Fruit fly (Drosophila melanogaster) whole organism, embryonic: ENCODE data around the gene CG12112.

ENCODE experiments used
- Ada2b ChIP-seq: fragments of 200-800 bp; sonication (Bioruptor generic); IDR thresholded peaks from 2 replicates; pipeline ENCODE4 v1.3.6; 2022; ENCODE audit warnings: missing biosample characterization, missing genetic modification characterization
- C15 ChIP-seq: fragments of 200-800 bp; sonication (Bioruptor generic); IDR thresholded peaks from 3 replicates; pipeline ENCODE4 v1.3.6; 2022; ENCODE audit warnings: missing biosample characterization, missing genetic modification characterization
- CG13123 ChIP-seq: fragments of 200-800 bp; sonication (Bioruptor generic); optimal IDR thresholded peaks from 2 replicates; lab custom pipeline; 2016; ENCODE audit warnings: missing biosample characterization, missing genetic modification characterization
- CG13775 ChIP-seq: fragments of 200-800 bp; sonication (Bioruptor generic); optimal IDR thresholded peaks from 3 replicates; lab custom pipeline; 2017; ENCODE audit warnings: missing biosample characterization, mild to moderate bottlenecking, missing genetic modification characterization
- CG14965 ChIP-seq: fragments of 200-800 bp; sonication (Bioruptor generic); optimal IDR thresholded peaks from 2 replicates; lab custom pipeline; 2016; ENCODE audit warnings: missing biosample characterization, missing genetic modification characterization, borderline replicate concordance
- CG15073 ChIP-seq: fragments of 200-800 bp; sonication (Bioruptor generic); optimal IDR thresholded peaks from 2 replicates; lab custom pipeline; 2016; ENCODE audit warnings: missing biosample characterization, missing genetic modification characterization
- CG1603 ChIP-seq: fragments of 200-800 bp; sonication (Bioruptor generic); optimal IDR thresholded peaks from 2 replicates; lab custom pipeline; 2019; ENCODE audit warnings: missing biosample characterization, mild to moderate bottlenecking, missing genetic modification characterization, moderate library complexity
- CG17359 ChIP-seq: fragments of 200-800 bp; sonication (Bioruptor generic); optimal IDR thresholded peaks from 3 replicates; lab custom pipeline; 2018; ENCODE audit warnings: missing biosample characterization, mild to moderate bottlenecking, missing genetic modification characterization, moderate library complexity
- CG18476 ChIP-seq: fragments of 200-800 bp; sonication (Bioruptor generic); optimal IDR thresholded peaks from 2 replicates; lab custom pipeline; 2016; ENCODE audit warnings: missing biosample characterization, mild to moderate bottlenecking, missing genetic modification characterization
- CG3065 ChIP-seq: fragments of 200-800 bp; sonication (Bioruptor generic); optimal IDR thresholded peaks from 2 replicates; lab custom pipeline; 2016; ENCODE audit warnings: missing biosample characterization, missing genetic modification characterization
- CG43689 ChIP-seq: fragments of 200-800 bp; sonication (Bioruptor generic); IDR thresholded peaks from 2 replicates; pipeline ENCODE4 v1.3.6; 2022; ENCODE audit warnings: missing biosample characterization, missing genetic modification characterization
- CG5953 ChIP-seq: fragments of 200-800 bp; sonication (Bioruptor generic); IDR thresholded peaks from 2 replicates; pipeline ENCODE4 v1.3.6; 2022; ENCODE audit warnings: missing biosample characterization, missing genetic modification characterization
- CG6791 ChIP-seq: fragments of 200-800 bp; sonication (Bioruptor generic); IDR thresholded peaks from 3 replicates; pipeline ENCODE4 v1.3.6; 2022; ENCODE audit warnings: missing biosample characterization, missing genetic modification characterization; ENCODE audit not compliant: partially characterized antibody
- CG8388 ChIP-seq: fragments of 200-800 bp; sonication (Bioruptor generic); optimal IDR thresholded peaks from 2 replicates; lab custom pipeline; 2019; ENCODE audit warnings: missing biosample characterization, mild to moderate bottlenecking, missing genetic modification characterization, moderate library complexity
- CG8478 ChIP-seq: fragments of >200 bp; optimal IDR thresholded peaks from 2 replicates; lab custom pipeline; 2018
- CG8924 ChIP-seq: fragments of 200-800 bp; optimal IDR thresholded peaks from 3 replicates; lab custom pipeline; 2019; ENCODE audit warnings: missing biosample characterization, mild to moderate bottlenecking, missing genetic modification characterization, moderate library complexity
- CG9727 ChIP-seq: fragments of 200-800 bp; sonication (Bioruptor generic); optimal IDR thresholded peaks from 3 replicates; lab custom pipeline; 2017; ENCODE audit warnings: missing biosample characterization, mild to moderate bottlenecking, missing genetic modification characterization
- CG9817 ChIP-seq: fragments of 200-800 bp; sonication (Bioruptor generic); optimal IDR thresholded peaks from 2 replicates; lab custom pipeline; 2018; ENCODE audit warnings: missing biosample characterization, mild to moderate bottlenecking, missing genetic modification characterization, moderate library complexity
- Eip74EF ChIP-seq, 2 experiments: fragments of 200-800 bp in 1 of 2; fragments of >200 bp in 1 of 2; sonication (Bioruptor generic) in 1 of 2; optimal IDR thresholded peaks; 2 replicates each; lab custom pipeline; 2017 to 2019; ENCODE audit warnings: missing biosample characterization in 2 of 2, missing genetic modification characterization in 2 of 2, mild to moderate bottlenecking in 1 of 2, moderate library complexity in 1 of 2
- Ets65A ChIP-seq: fragments of 200-800 bp; sonication (Bioruptor generic); peaks from one replicate; lab custom pipeline; 2016; ENCODE audit warnings: missing biosample characterization, missing genetic modification characterization
- Gsc ChIP-seq: fragments of 200-800 bp; sonication (Bioruptor generic); IDR thresholded peaks from 2 replicates; pipeline ENCODE4 v1.3.6; 2022; ENCODE audit warnings: missing biosample characterization, missing genetic modification characterization
- HHEX ChIP-seq: fragments of 200-800 bp; sonication (Bioruptor generic); optimal IDR thresholded peaks from 3 replicates; lab custom pipeline; 2017; ENCODE audit warnings: missing biosample characterization, mild to moderate bottlenecking, missing genetic modification characterization, missing genetic modification reagents
- Hr78 ChIP-seq, 2 experiments: fragments of 200-800 bp in 1 of 2; fragments of >200 bp in 1 of 2; sonication (Bioruptor generic) in 1 of 2; optimal IDR thresholded peaks; 2 replicates each; lab custom pipeline; 2017 to 2019; ENCODE audit warnings: missing biosample characterization in 2 of 2, missing genetic modification characterization in 2 of 2, mild to moderate bottlenecking in 1 of 2, moderate library complexity in 1 of 2
- Med ChIP-seq: fragments of 200-800 bp; sonication (Bioruptor generic); peaks from one replicate; lab custom pipeline; 2016; ENCODE audit warnings: missing biosample characterization, missing genetic modification characterization, mild to moderate bottlenecking, inconsistent platforms, moderate library complexity
- Pdp1 ChIP-seq, 2 experiments: fragments of 200-800 bp; sonication (Bioruptor generic); optimal IDR thresholded peaks; 3 replicates each; lab custom pipeline; 2016; ENCODE audit warnings: missing biosample characterization in 2 of 2, missing genetic modification characterization in 2 of 2, mild to moderate bottlenecking in 1 of 2, moderate library complexity in 1 of 2
- Sox100B ChIP-seq: fragments of 200-800 bp; sonication (Bioruptor generic); optimal IDR thresholded peaks from 3 replicates; lab custom pipeline; 2018; ENCODE audit warnings: missing biosample characterization, mild to moderate bottlenecking, missing genetic modification characterization
- ap ChIP-seq: fragments of 200-800 bp; sonication (Bioruptor generic); IDR thresholded peaks from 2 replicates; pipeline ENCODE4 v1.3.6; 2022; ENCODE audit warnings: missing biosample characterization, missing genetic modification characterization
- cato ChIP-seq: fragments of 200-800 bp; sonication (Bioruptor generic); optimal IDR thresholded peaks from 2 replicates; lab custom pipeline; 2016; ENCODE audit warnings: missing biosample characterization, missing genetic modification characterization, borderline replicate concordance
- cg ChIP-seq: fragments of 200-800 bp; sonication (Bioruptor generic); optimal IDR thresholded peaks from 3 replicates; lab custom pipeline; 2019; ENCODE audit warnings: missing biosample characterization, mild to moderate bottlenecking, missing genetic modification characterization, moderate library complexity
- chinmo ChIP-seq: fragments of 200-800 bp; sonication (Bioruptor generic); IDR thresholded peaks from 4 replicates; pipeline ENCODE4 v1.3.6; 2022; ENCODE audit warnings: missing biosample characterization, missing genetic modification characterization; ENCODE audit not compliant: partially characterized antibody
- chn ChIP-seq: fragments of 200-800 bp; sonication (Bioruptor generic); optimal IDR thresholded peaks from 2 replicates; lab custom pipeline; 2016; ENCODE audit warnings: missing biosample characterization, missing genetic modification characterization
- da ChIP-seq: fragments of 200-800 bp; sonication (Bioruptor generic); optimal IDR thresholded peaks from 2 replicates; lab custom pipeline; 2016; ENCODE audit warnings: missing biosample characterization, missing genetic modification characterization
- dmrt11E ChIP-seq: fragments of 200-800 bp; sonication (Bioruptor generic); optimal IDR thresholded peaks from 3 replicates; lab custom pipeline; 2018; ENCODE audit warnings: missing biosample characterization, mild to moderate bottlenecking, missing genetic modification characterization, moderate library complexity
- dpn ChIP-seq, 2 experiments: fragments of 200-800 bp; sonication (Bioruptor generic); optimal IDR thresholded peaks; 3 replicates each; lab custom pipeline; 2016; ENCODE audit warnings: missing biosample characterization in 2 of 2, missing genetic modification characterization in 2 of 2
- exex ChIP-seq: fragments of 200-800 bp; sonication (Bioruptor generic); optimal IDR thresholded peaks from 4 replicates; lab custom pipeline; 2018; ENCODE audit warnings: missing biosample characterization, mild to moderate bottlenecking, missing genetic modification characterization, moderate library complexity
- fd96Cb ChIP-seq: fragments of 200-800 bp; sonication (Bioruptor generic); optimal IDR thresholded peaks from 2 replicates; lab custom pipeline; 2018; ENCODE audit warnings: missing biosample characterization, mild to moderate bottlenecking, missing genetic modification characterization, moderate library complexity
- grau ChIP-seq: fragments of 200-800 bp; optimal IDR thresholded peaks from 3 replicates; lab custom pipeline; 2019; ENCODE audit warnings: missing biosample characterization, mild to moderate bottlenecking, missing genetic modification characterization, moderate library complexity
- grn ChIP-seq: fragments of 200-800 bp; sonication (Bioruptor generic); optimal IDR thresholded peaks from 3 replicates; lab custom pipeline; 2017; ENCODE audit warnings: missing biosample characterization, missing genetic modification characterization
- insv ChIP-seq, 2 experiments: fragments of 200-800 bp; sonication (Bioruptor generic); optimal IDR thresholded peaks; 3 replicates each; lab custom pipeline; 2016 to 2018; ENCODE audit warnings: missing biosample characterization in 2 of 2, missing genetic modification characterization in 2 of 2
- lbe ChIP-seq: fragments of 200-800 bp; sonication (Bioruptor generic); optimal IDR thresholded peaks from 2 replicates; lab custom pipeline; 2016; ENCODE audit warnings: missing biosample characterization, mild to moderate bottlenecking, missing genetic modification characterization
- nom ChIP-seq: fragments of 200-800 bp; sonication (Bioruptor generic); optimal IDR thresholded peaks from 2 replicates; lab custom pipeline; 2017; ENCODE audit warnings: missing biosample characterization, missing genetic modification characterization, mild to moderate bottlenecking, moderate library complexity, missing genetic modification reagents
- p53 ChIP-seq: fragments of 200-800 bp; sonication (Bioruptor generic); optimal IDR thresholded peaks from 2 replicates; lab custom pipeline; 2016; ENCODE audit warnings: missing biosample characterization, missing genetic modification characterization
- phol ChIP-seq: fragments of 200-800 bp; sonication (Bioruptor generic); optimal IDR thresholded peaks from 3 replicates; lab custom pipeline; 2018; ENCODE audit warnings: missing biosample characterization, mild to moderate bottlenecking, missing genetic modification characterization, moderate library complexity
- pzg ChIP-seq: fragments of 200-800 bp; sonication (Bioruptor generic); optimal IDR thresholded peaks from 3 replicates; lab custom pipeline; 2018; ENCODE audit warnings: missing biosample characterization, mild to moderate bottlenecking, missing genetic modification characterization, moderate library complexity
- sim ChIP-seq: fragments of 200-800 bp; sonication (Bioruptor generic); IDR thresholded peaks from 2 replicates; pipeline ENCODE4 v1.3.6; 2022; ENCODE audit warnings: missing biosample characterization, missing genetic modification characterization
- slbo ChIP-seq: fragments of 200-800 bp; sonication (Bioruptor generic); IDR thresholded peaks from 2 replicates; pipeline ENCODE4 v1.3.6; 2022; ENCODE audit warnings: missing biosample characterization, missing genetic modification characterization
- tna ChIP-seq: fragments of 200-800 bp; sonication (Bioruptor generic); IDR thresholded peaks from 2 replicates; pipeline ENCODE4 v1.3.6; 2022; ENCODE audit warnings: missing biosample characterization, missing genetic modification characterization; ENCODE audit not compliant: partially characterized antibody
- wor ChIP-seq: fragments of 200-800 bp; sonication (Bioruptor generic); IDR thresholded peaks from 2 replicates; pipeline ENCODE4 v1.3.6; 2022; ENCODE audit warnings: missing biosample characterization, missing genetic modification characterization

Gene CG12112

dm6 chrX:8601165-8601564, 41.2 kb upstream of the CG12112 start (continued):
- TF ChIP-seq CG8924 (tag; lab: Kevin White, UChicago) (peak; percentile 24), dmrt11E (tag; lab: Kevin White, UChicago) (peak; percentile 35), Ets65A (GFP tag; lab: Kevin White, UChicago) (peak; percentile 81), CG3065 (GFP tag; lab: Kevin White, UChicago) (no peak), CG9817 (tag; lab: Kevin White, UChicago) (peak; percentile 16), chn (peak; percentile 20), da (GFP tag; lab: Kevin White, UChicago) (no peak), CG13775 (peak; percentile 5), fd96Cb (tag; lab: Kevin White, UChicago) (peak; percentile 48), CG13123 (no peak), CG8388 (peak; percentile 34), HHEX (GFP tag; lab: Kevin White, UChicago) (peak; percentile 40), ap (GFP tag; lab: Robert Waterston, UW) (peak; percentile 34; the same call in 1 of the 2 replicates), cato (GFP tag; lab: Kevin White, UChicago) (no peak), CG8478 (no peak), CG9727 (GFP tag; lab: Kevin White, UChicago) (peak; percentile 22), Sox100B (GFP tag; lab: Kevin White, UChicago) (no peak), phol (tag; lab: Kevin White, UChicago) (peak; percentile 44), sim (peak; percentile 25; the same call in 1 of the 2 replicates), CG1603 (tag; lab: Kevin White, UChicago) (no peak), Ada2b (peak; percentile 45)

dm6 chrX:8593159-8593476, 33.1 kb upstream of the CG12112 start:
- TF ChIP-seq CG14965 (GFP tag; lab: Kevin White, UChicago) (no peak), pzg (GFP tag; lab: Kevin White, UChicago) (no peak), Gsc (GFP tag; lab: Robert Waterston, UW) (no peak), C15 (GFP tag; lab: Robert Waterston, UW) (no peak), CG5953 (GFP tag; lab: Robert Waterston, UW) (no peak), Med (GFP tag; lab: Kevin White, UChicago) (peak; percentile 46), slbo (no peak), Hr78 (GFP tag; optimal IDR thresholded peaks at IDR 0.05; lab: Kevin White, UChicago) (peak in 1 of 2 experiments; percentile 66), exex (tag; lab: Kevin White, UChicago) (peak; percentile 64), CG6791 (GFP tag; lab: Robert Waterston, UW) (no peak), grau (peak; percentile 13), CG18476 (no peak), wor (GFP tag; lab: Robert Waterston, UW) (no peak), grn (GFP tag; lab: Kevin White, UChicago) (peak; percentile 55)

dm6 chrX:8592437-8593158, 32.6 kb upstream of the CG12112 start:
- peak in 1 of 2 experiments; percentile 3 for TF ChIP-seq Pdp1 (GFP tag; optimal IDR thresholded peaks at IDR 0.05; lab: Kevin White, UChicago)
- no peak for TF ChIP-seq tna
- peak; percentile 97 for TF ChIP-seq nom (GFP tag; lab: Kevin White, UChicago)
- TF ChIP-seq dpn (GFP tag; optimal IDR thresholded peaks at IDR 0.05; lab: Kevin White, UChicago) = no peak
- no peak for TF ChIP-seq CG15073 (GFP tag; lab: Kevin White, UChicago)
- no peak for TF ChIP-seq p53 (GFP tag; lab: Kevin White, UChicago)
- TF ChIP-seq lbe = peak; percentile 2
- no peak for TF ChIP-seq CG43689 (GFP tag; lab: Robert Waterston, UW)
- no peak for TF ChIP-seq ap (GFP tag; lab: Robert Waterston, UW)
- peak; percentile 55 for TF ChIP-seq cg
- peak; percentile 75 to 94 for TF ChIP-seq insv (GFP tag; optimal IDR thresholded peaks at IDR 0.05; lab: Kevin White, UChicago)
- peak in 1 of 2 experiments; percentile 65 for TF ChIP-seq Eip74EF (GFP tag; optimal IDR thresholded peaks at IDR 0.05; lab: Kevin White, UChicago)
- 0 out of 4 replicates have a peak, but pooled peaks have one; percentile 45 for TF ChIP-seq chinmo (GFP tag; lab: Robert Waterston, UW)
- peak; percentile 23 for TF ChIP-seq CG17359 (tag; lab: Kevin White, UChicago)
